Worm (Caenorhabditis elegans) whole organism, late embryonic: ENCODE data around the gene nlp-76.

Experiments used
- lim-6 ChIP-seq: sonication (generic microtip); optimal IDR thresholded peaks from 2 replicates; lab custom pipeline; 2016; ENCODE audit warnings: missing genetic modification characterization, missing compliant biosample characterization
- madf-2 ChIP-seq: sonication (generic microtip); optimal IDR thresholded peaks from 2 replicates; lab custom pipeline; 2017; ENCODE audit warnings: missing genetic modification characterization, missing compliant biosample characterization
- pag-3 ChIP-seq: sonication (generic microtip); optimal IDR thresholded peaks from 2 replicates; lab custom pipeline; 2016; ENCODE audit warnings: missing compliant biosample characterization, missing genetic modification characterization, borderline replicate concordance
- unc-3 ChIP-seq, 2 experiments: fragments of 200-800 bp in 1 of 2; sonication (Bioruptor generic) in 1 of 2; sonication (generic microtip) in 1 of 2; conservative IDR thresholded peaks in 1 of 2; optimal IDR thresholded peaks in 1 of 2; 2 replicates each; pipeline versions ENCODE4 v1.3.6 to Lab custom; 2016 to 2022; ENCODE audit warnings: missing compliant biosample characterization in 2 of 2, missing genetic modification characterization in 2 of 2, missing genetic modification reagents in 1 of 2

- TF ChIP-seq lim-6 (tag; lab: Kevin White, UChicago) = no peak
- no peak for TF ChIP-seq pag-3
- TF ChIP-seq madf-2 (tag; lab: Kevin White, UChicago) = no peak
- TF ChIP-seq unc-3 (GFP tag; conservative IDR thresholded peaks at IDR 0.05; lab: Robert Waterston, UW) = no peak
- no peak for TF ChIP-seq unc-3 (tag; optimal IDR thresholded peaks at IDR 0.05; lab: Kevin White, UChicago)
These were observed 17.0 kb downstream of the nlp-76 start, which contains the start of gene zmp-5 for ce11 chrX:12646546-12647167.
